Worm (Caenorhabditis elegans) whole organism, L1 larva: Measurements from ENCODE around the gene F28A12.10.

Experiments used
- aly-2 ChIP-seq: fragments of 150-350 bp; optimal IDR thresholded peaks from 2 replicates; lab custom pipeline; 2014; ENCODE audit warnings: missing biosample characterization, missing genetic modification characterization
- rnt-1 ChIP-seq: sonication (generic microtip); optimal IDR thresholded peaks from 2 replicates; lab custom pipeline; 2016; ENCODE audit warnings: mild to moderate bottlenecking, missing genetic modification characterization, moderate library complexity, missing compliant biosample characterization
- skn-1 ChIP-seq: fragments of 150-350 bp; optimal IDR thresholded peaks from 2 replicates; lab custom pipeline; 2014; ENCODE audit warnings: missing biosample characterization, missing genetic modification characterization
- snpc-4 ChIP-seq: fragments of 150-350 bp; optimal IDR thresholded peaks from 2 replicates; lab custom pipeline; 2014; ENCODE audit warnings: missing biosample characterization, missing genetic modification characterization
- xbp-1 ChIP-seq: sonication (generic microtip); optimal IDR thresholded peaks from 2 replicates; lab custom pipeline; 2016; ENCODE audit warnings: missing genetic modification characterization, missing compliant biosample characterization
- ztf-4 ChIP-seq: fragments of 150-350 bp; optimal IDR thresholded peaks from 2 replicates; lab custom pipeline; 2014; ENCODE audit warnings: missing biosample characterization, missing genetic modification characterization

DNA sequence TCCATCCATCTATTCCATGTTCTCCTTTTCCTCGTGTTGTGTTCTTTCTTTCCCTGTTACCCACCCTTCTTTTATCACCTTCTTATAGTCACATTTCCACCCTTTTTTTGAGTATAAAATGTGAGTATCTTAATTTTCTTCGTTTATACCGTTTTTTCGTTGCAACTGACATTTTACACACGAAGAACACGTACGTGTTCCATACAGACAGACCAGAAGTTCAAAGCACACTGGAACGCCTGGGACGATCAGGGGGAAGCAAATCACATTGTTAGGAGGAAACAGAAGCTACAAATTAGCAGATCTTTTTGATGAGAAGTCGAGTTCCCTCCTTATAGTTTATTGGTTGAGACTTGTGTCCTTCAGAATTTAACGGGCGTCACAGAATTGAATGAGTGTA, 21.9 kb downstream of the F28A12.10 start:
- TF ChIP-seq xbp-1 (no peak), ztf-4 (tag; lab: Kevin White, UChicago) (no peak), skn-1 (tag; lab: Kevin White, UChicago) (no peak), snpc-4 (tag; lab: Kevin White, UChicago) (no peak), rnt-1 (no peak), aly-2 (tag; lab: Kevin White, UChicago) (peak; percentile 13)
